Fruit fly (Drosophila melanogaster) whole organism, embryonic: ENCODE measurements around the gene CG32161.

Experiments
- BEAF-32 ChIP-seq: fragments of 200-800 bp; sonication (Bioruptor generic); optimal IDR thresholded peaks from 3 replicates; lab custom pipeline; 2017; ENCODE audit warnings: missing biosample characterization, missing genetic modification characterization, mild to moderate bottlenecking, moderate library complexity, missing genetic modification reagents
- Blimp-1 ChIP-seq: fragments of 200-800 bp; sonication (Bioruptor generic); optimal IDR thresholded peaks from 3 replicates; lab custom pipeline; 2018; ENCODE audit warnings: missing biosample characterization, missing genetic modification characterization, mild to moderate bottlenecking, moderate library complexity, missing genetic modification reagents
- CG11696 ChIP-seq: fragments of 200-800 bp; sonication (Bioruptor generic); IDR thresholded peaks from 2 replicates; pipeline ENCODE4 v1.3.6; 2022; ENCODE audit warnings: missing biosample characterization, missing genetic modification characterization
- CG12104 ChIP-seq: fragments of 200-800 bp; sonication (Bioruptor generic); optimal IDR thresholded peaks from 3 replicates; lab custom pipeline; 2016; ENCODE audit warnings: missing biosample characterization, missing genetic modification characterization
- CG14050 ChIP-seq: fragments of 200-800 bp; sonication (Bioruptor generic); IDR thresholded peaks from 3 replicates; pipeline ENCODE4 v1.3.6; 2022; ENCODE audit warnings: missing biosample characterization, missing genetic modification characterization
- CG15073 ChIP-seq: fragments of 200-800 bp; sonication (Bioruptor generic); optimal IDR thresholded peaks from 2 replicates; lab custom pipeline; 2016; ENCODE audit warnings: missing biosample characterization, missing genetic modification characterization
- CG16815 ChIP-seq: fragments of 200-800 bp; sonication (Bioruptor generic); optimal IDR thresholded peaks from 3 replicates; lab custom pipeline; 2017; ENCODE audit warnings: missing biosample characterization, mild to moderate bottlenecking, missing genetic modification characterization
- CG17359 ChIP-seq: fragments of 200-800 bp; sonication (Bioruptor generic); optimal IDR thresholded peaks from 3 replicates; lab custom pipeline; 2018; ENCODE audit warnings: missing biosample characterization, mild to moderate bottlenecking, missing genetic modification characterization, moderate library complexity
- CG2120 ChIP-seq: fragments of 200-800 bp; sonication (Bioruptor generic); optimal IDR thresholded peaks from 3 replicates; lab custom pipeline; 2016; ENCODE audit warnings: missing biosample characterization, missing genetic modification characterization
- CG2202 ChIP-seq: fragments of 200-800 bp; sonication (Bioruptor generic); optimal IDR thresholded peaks from 2 replicates; lab custom pipeline; 2018; ENCODE audit warnings: missing biosample characterization, mild to moderate bottlenecking, missing genetic modification characterization
- CG32772 ChIP-seq: fragments of 200-800 bp; sonication (Bioruptor generic); IDR thresholded peaks from 2 replicates; pipeline ENCODE4 v1.3.6; 2022; ENCODE audit warnings: missing biosample characterization, missing genetic modification characterization
- CG3838 ChIP-seq: fragments of 200-800 bp; sonication (Bioruptor generic); optimal IDR thresholded peaks from 3 replicates; lab custom pipeline; 2016; ENCODE audit warnings: missing biosample characterization, missing genetic modification characterization
- CG4360 ChIP-seq: fragments of 200-800 bp; sonication (Bioruptor generic); IDR thresholded peaks from 2 replicates; pipeline ENCODE4 v1.3.6; 2022; ENCODE audit warnings: missing biosample characterization, missing genetic modification characterization
- CG6813 ChIP-seq: fragments of 200-800 bp; sonication (Bioruptor generic); optimal IDR thresholded peaks from 2 replicates; lab custom pipeline; 2017; ENCODE audit warnings: missing biosample characterization, missing genetic modification characterization, mild to moderate bottlenecking, moderate library complexity, missing genetic modification reagents
- CG7786 ChIP-seq: fragments of 200-800 bp; sonication (Bioruptor generic); optimal IDR thresholded peaks from 2 replicates; lab custom pipeline; 2016; ENCODE audit warnings: missing biosample characterization, missing genetic modification characterization
- CG8478 ChIP-seq: fragments of >200 bp; optimal IDR thresholded peaks from 2 replicates; lab custom pipeline; 2018
- CG9437 ChIP-seq: fragments of 200-800 bp; sonication (Bioruptor generic); optimal IDR thresholded peaks from 2 replicates; lab custom pipeline; 2018; ENCODE audit warnings: missing biosample characterization, mild to moderate bottlenecking, missing genetic modification characterization
- D ChIP-seq, 2 experiments: fragments of 200-800 bp in 1 of 2; fragments of >200 bp in 1 of 2; sonication (Bioruptor generic) in 1 of 2; optimal IDR thresholded peaks; 2 replicates in 1 of 2; 3 replicates in 1 of 2; lab custom pipeline; 2017; ENCODE audit warnings: mild to moderate bottlenecking in 1 of 2, missing biosample characterization in 1 of 2, missing genetic modification characterization in 1 of 2, missing genetic modification reagents in 1 of 2
- Dip3 ChIP-seq: fragments of 200-800 bp; sonication (Bioruptor generic); optimal IDR thresholded peaks from 3 replicates; lab custom pipeline; 2016; ENCODE audit warnings: missing biosample characterization, missing genetic modification characterization
- MESR4 ChIP-seq: fragments of 200-800 bp; sonication (Bioruptor generic); optimal IDR thresholded peaks from 2 replicates; lab custom pipeline; 2018; ENCODE audit warnings: missing biosample characterization, mild to moderate bottlenecking, missing genetic modification characterization, moderate library complexity
- Nf-YA ChIP-seq: fragments of 200-800 bp; sonication (Bioruptor generic); IDR thresholded peaks from 2 replicates; pipeline ENCODE4 v1.3.6; 2022; ENCODE audit warnings: missing biosample characterization, missing genetic modification characterization
- Spps ChIP-seq: fragments of 200-800 bp; sonication (Bioruptor generic); optimal IDR thresholded peaks from 2 replicates; lab custom pipeline; 2018; ENCODE audit warnings: missing biosample characterization, mild to moderate bottlenecking, missing genetic modification characterization
- Tbp ChIP-seq: fragments of >200 bp; optimal IDR thresholded peaks from 2 replicates; lab custom pipeline; 2018; ENCODE audit warnings: missing biosample characterization, missing genetic modification characterization
- ash1 ChIP-seq: fragments of 200-800 bp; sonication (Bioruptor generic); optimal IDR thresholded peaks from 2 replicates; lab custom pipeline; 2018; ENCODE audit warnings: missing biosample characterization, mild to moderate bottlenecking, missing genetic modification characterization
- ato ChIP-seq: fragments of 200-800 bp; sonication (Bioruptor generic); IDR thresholded peaks from 2 replicates; pipeline ENCODE4 v1.3.6; 2022; ENCODE audit warnings: missing biosample characterization, missing genetic modification characterization; ENCODE audit not compliant: partially characterized antibody
- croc ChIP-seq: fragments of 200-800 bp; sonication (Bioruptor generic); conservative IDR thresholded peaks from 3 replicates; pipeline ENCODE4 v1.3.6; 2022; ENCODE audit warnings: missing biosample characterization, missing genetic modification characterization
- crol ChIP-seq: fragments of 200-800 bp; sonication (Bioruptor generic); IDR thresholded peaks from 2 replicates; pipeline ENCODE4 v1.3.6; 2022; ENCODE audit warnings: missing biosample characterization, missing genetic modification characterization
- dm ChIP-seq: fragments of 200-800 bp; sonication (Bioruptor generic); optimal IDR thresholded peaks from 3 replicates; lab custom pipeline; 2016; ENCODE audit warnings: missing biosample characterization, missing genetic modification characterization
- dysf ChIP-seq: fragments of 200-800 bp; sonication (Bioruptor generic); IDR thresholded peaks from 3 replicates; pipeline ENCODE4 v1.3.6; 2022; ENCODE audit warnings: missing biosample characterization, missing genetic modification characterization
- ems ChIP-seq: fragments of 200-800 bp; sonication (Bioruptor generic); optimal IDR thresholded peaks from 3 replicates; lab custom pipeline; 2016; ENCODE audit warnings: missing biosample characterization, missing genetic modification characterization
- fd3F ChIP-seq: fragments of 200-800 bp; sonication (Bioruptor generic); optimal IDR thresholded peaks from 2 replicates; lab custom pipeline; 2018; ENCODE audit warnings: missing biosample characterization, mild to moderate bottlenecking, missing genetic modification characterization, moderate library complexity
- gro ChIP-seq: fragments of 200-800 bp; sonication (Bioruptor generic); optimal IDR thresholded peaks from 2 replicates; lab custom pipeline; 2016; ENCODE audit warnings: missing biosample characterization, missing genetic modification characterization
- gt ChIP-seq: fragments of 200-800 bp; sonication (Bioruptor generic); IDR thresholded peaks from 2 replicates; pipeline ENCODE4 v1.3.6; 2022; ENCODE audit warnings: missing biosample characterization, missing genetic modification characterization
- her ChIP-seq: fragments of 200-800 bp; sonication (Bioruptor generic); optimal IDR thresholded peaks from 2 replicates; lab custom pipeline; 2016; ENCODE audit warnings: missing biosample characterization, missing genetic modification characterization
- hkb ChIP-seq, 2 experiments: fragments of 200-800 bp in 1 of 2; fragments of >200 bp in 1 of 2; sonication (Bioruptor generic) in 1 of 2; IDR thresholded peaks in 1 of 2; optimal IDR thresholded peaks in 1 of 2; 2 replicates each; pipeline versions ENCODE4 v1.3.6 to Lab custom; 2017 to 2022; ENCODE audit warnings: missing biosample characterization in 1 of 2, missing genetic modification characterization in 1 of 2
- jing ChIP-seq: fragments of 200-800 bp; sonication (Bioruptor generic); optimal IDR thresholded peaks from 2 replicates; lab custom pipeline; 2018; ENCODE audit warnings: missing biosample characterization, mild to moderate bottlenecking, missing genetic modification characterization
- kni ChIP-seq: fragments of 200-800 bp; sonication (Bioruptor generic); optimal IDR thresholded peaks from 3 replicates; lab custom pipeline; 2017; ENCODE audit warnings: mild to moderate bottlenecking, missing biosample characterization, missing genetic modification reagents, missing genetic modification characterization
- lab ChIP-seq: fragments of 200-800 bp; sonication (Bioruptor generic); optimal IDR thresholded peaks from 3 replicates; lab custom pipeline; 2017; ENCODE audit warnings: missing biosample characterization, missing genetic modification characterization, mild to moderate bottlenecking, moderate library complexity, missing genetic modification reagents
- lilli ChIP-seq: fragments of 200-800 bp; sonication (Bioruptor generic); optimal IDR thresholded peaks from 3 replicates; lab custom pipeline; 2016; ENCODE audit warnings: missing biosample characterization, missing genetic modification characterization
- mirr ChIP-seq: fragments of 200-800 bp; sonication (Bioruptor generic); optimal IDR thresholded peaks from 3 replicates; lab custom pipeline; 2018; ENCODE audit warnings: missing biosample characterization, mild to moderate bottlenecking, missing genetic modification characterization
- nau ChIP-seq: fragments of 200-800 bp; sonication (Bioruptor generic); optimal IDR thresholded peaks from 3 replicates; lab custom pipeline; 2017; ENCODE audit warnings: missing biosample characterization, mild to moderate bottlenecking, missing genetic modification characterization, missing genetic modification reagents
- oc ChIP-seq: fragments of 200-800 bp; sonication (Bioruptor generic); optimal IDR thresholded peaks from 2 replicates; lab custom pipeline; 2018; ENCODE audit warnings: missing biosample characterization, mild to moderate bottlenecking, missing genetic modification characterization, moderate library complexity
- onecut ChIP-seq: fragments of 200-800 bp; sonication (Bioruptor generic); IDR thresholded peaks from 2 replicates; pipeline ENCODE4 v1.3.6; 2022; ENCODE audit warnings: missing biosample characterization, missing genetic modification characterization
- prd ChIP-seq, 3 experiments: fragments of >200 bp in 2 of 3; fragments of 200-800 bp in 1 of 3; sonication (Bioruptor generic) in 1 of 3; optimal IDR thresholded peaks in 2 of 3; IDR thresholded peaks in 1 of 3; 2 replicates in 2 of 3; 3 replicates in 1 of 3; pipeline versions ENCODE4 v1.3.6 to Lab custom; 2017 to 2022; ENCODE audit warnings: missing biosample characterization in 1 of 3, missing genetic modification characterization in 1 of 3
- row ChIP-seq: fragments of 200-800 bp; sonication (Bioruptor generic); IDR thresholded peaks from 3 replicates; pipeline ENCODE4 v1.3.6; 2022; ENCODE audit warnings: missing biosample characterization, missing genetic modification characterization
- sr ChIP-seq: fragments of 200-800 bp; sonication (Bioruptor generic); IDR thresholded peaks from 3 replicates; pipeline ENCODE4 v1.3.6; 2022; ENCODE audit warnings: missing biosample characterization, missing genetic modification characterization
- vvl ChIP-seq: fragments of 200-800 bp; sonication (Bioruptor generic); IDR thresholded peaks from 2 replicates; pipeline ENCODE4 v1.3.6; 2022; ENCODE audit warnings: missing biosample characterization, missing genetic modification characterization
- zfh2 ChIP-seq: fragments of 200-800 bp; sonication (Bioruptor generic); optimal IDR thresholded peaks from 2 replicates; lab custom pipeline; 2016; ENCODE audit warnings: missing biosample characterization, missing genetic modification characterization

Gene CG32161

dm6 chr3L:16845607-16846277 is at the start of gene CG32161:
Gene CG32161, plus strand, starts transcription at chr3L:16846227.
- TF ChIP-seq CG15073, result no peak
- peak; percentile 9; the same call in 1 of the 2 replicates for TF ChIP-seq onecut
- no peak for TF ChIP-seq kni
- TF ChIP-seq gro (GFP tag; lab: Kevin White, UChicago), result no peak
- TF ChIP-seq CG2202 (tag; lab: Kevin White, UChicago), result no peak
- no peak for TF ChIP-seq CG17359
- no peak for TF ChIP-seq sr (GFP tag; lab: Robert Waterston, UW)
- no peak for TF ChIP-seq CG16815 (GFP tag; lab: Kevin White, UChicago)
- 0 out of 2 replicates have a peak, but pooled peaks have one; percentile 24 for TF ChIP-seq CG4360 (GFP tag; lab: Robert Waterston, UW)
- peak; percentile 91 for TF ChIP-seq crol (GFP tag; lab: Robert Waterston, UW)
- TF ChIP-seq Blimp-1 (GFP tag; lab: Kevin White, UChicago), result no peak
- TF ChIP-seq D (optimal IDR thresholded peaks at IDR 0.05; lab: Kevin White, UChicago), result peak; percentile 61
- no peak for TF ChIP-seq D (GFP tag; optimal IDR thresholded peaks at IDR 0.05; lab: Kevin White, UChicago)
- peak; percentile 37 for TF ChIP-seq MESR4 (GFP tag; lab: Kevin White, UChicago)
- TF ChIP-seq CG11696 (GFP tag; lab: Robert Waterston, UW), result no peak
- TF ChIP-seq CG14050 (GFP tag; lab: Robert Waterston, UW), result no peak
- TF ChIP-seq dysf (GFP tag; lab: Robert Waterston, UW), result no peak
- TF ChIP-seq ash1 (GFP tag; lab: Kevin White, UChicago), result no peak
- TF ChIP-seq CG3838 (GFP tag; lab: Kevin White, UChicago), result no peak
- TF ChIP-seq gt (GFP tag; lab: Robert Waterston, UW), result no peak

- TF ChIP-seq CG32772 (GFP tag; lab: Robert Waterston, UW) (no peak), CG7786 (GFP tag; lab: Kevin White, UChicago) (no peak), croc (no peak), ato (GFP tag; lab: Robert Waterston, UW) (no peak), jing (GFP tag; lab: Kevin White, UChicago) (no peak), zfh2 (GFP tag; lab: Kevin White, UChicago) (no peak), BEAF-32 (GFP tag; lab: Kevin White, UChicago) (no peak), CG9437 (GFP tag; lab: Kevin White, UChicago) (no peak), her (GFP tag; lab: Kevin White, UChicago) (no peak), lab (no peak), Dip3 (GFP tag; lab: Kevin White, UChicago) (no peak), ems (GFP tag; lab: Kevin White, UChicago) (no peak), fd3F (GFP tag; lab: Kevin White, UChicago) (no peak), vvl (GFP tag; lab: Robert Waterston, UW) (peak; percentile 40), mirr (GFP tag; lab: Kevin White, UChicago) (no peak), Spps (no peak), CG8478 (lab: Kevin White, UChicago) (no peak), CG2120 (GFP tag; lab: Kevin White, UChicago) (peak; percentile 8), CG6813 (no peak), CG12104 (no peak), Tbp (GFP tag; lab: Kevin White, UChicago) (no peak), CG4360 (GFP tag; lab: Robert Waterston, UW) (no peak), hkb (optimal IDR thresholded peaks at IDR 0.05; lab: Kevin White, UChicago) (no peak), hkb (GFP tag; IDR thresholded peaks at IDR 0.05; lab: Robert Waterston, UW) (0 out of 2 replicates have a peak, but pooled peaks have one; percentile 29), prd (optimal IDR thresholded peaks at IDR 0.05; lab: Kevin White, UChicago) (no peak), prd (GFP tag; IDR thresholded peaks at IDR 0.05; lab: Robert Waterston, UW) (0 out of 3 replicates have a peak, but pooled peaks have one; percentile 4), Nf-YA (no peak), row (GFP tag; lab: Robert Waterston, UW) (0 out of 3 replicates have a peak, but pooled peaks have one; percentile 35), nau (GFP tag; lab: Kevin White, UChicago) (no peak), lilli (no peak), oc (tag; lab: Kevin White, UChicago) (no peak), dm (no peak)
Observed at dm6 chr3L:16796603-16797002, 49.4 kb upstream of the CG32161 start.
